Fruit fly (Drosophila melanogaster) whole organism: ENCODE results near the gene Nepl13.

Source experiments
- CG8478 ChIP-seq: fragments of >200 bp; optimal IDR thresholded peaks from 2 replicates; lab custom pipeline; 2018; ENCODE audit warnings: inconsistent platforms
- EcR ChIP-seq, 2 experiments: fragments of >200 bp; optimal IDR thresholded peaks; 2 replicates each; lab custom pipeline; 2017; ENCODE audit warnings: missing biosample characterization in 2 of 2, missing genetic modification characterization in 2 of 2, missing genetic modification reagents in 2 of 2
- psq ChIP-seq: fragments of >200 bp; optimal IDR thresholded peaks from 2 replicates; lab custom pipeline; 2017
- usp ChIP-seq: fragments of >200 bp; optimal IDR thresholded peaks from 2 replicates; lab custom pipeline; 2017; ENCODE audit warnings: missing biosample characterization, missing genetic modification characterization, mixed read lengths

- no peak for TF ChIP-seq psq (lab: Kevin White, UChicago)
- no peak for TF ChIP-seq EcR (GFP tag; optimal IDR thresholded peaks at IDR 0.05; lab: Kevin White, UChicago)
- TF ChIP-seq usp, result no peak
- no peak for TF ChIP-seq CG8478 (lab: Kevin White, UChicago)
Observed at dm6 chr3R:22757117-22757516, 3.8 kb downstream of the Nepl13 start.
